Fruit fly (Drosophila melanogaster) whole organism, embryonic: Measurements from ENCODE around the gene lwr.

Source experiments
- ATbp ChIP-seq: fragments of 200-800 bp; sonication (Bioruptor generic); optimal IDR thresholded peaks from 2 replicates; lab custom pipeline; 2017; ENCODE audit warnings: missing biosample characterization, mild to moderate bottlenecking, missing genetic modification characterization, missing genetic modification reagents
- Blimp-1 ChIP-seq: fragments of 200-800 bp; sonication (Bioruptor generic); optimal IDR thresholded peaks from 3 replicates; lab custom pipeline; 2018; ENCODE audit warnings: missing biosample characterization, missing genetic modification characterization, mild to moderate bottlenecking, moderate library complexity, missing genetic modification reagents
- CG10209 ChIP-seq: fragments of 200-800 bp; sonication (Bioruptor generic); optimal IDR thresholded peaks from 3 replicates; lab custom pipeline; 2017; ENCODE audit warnings: missing biosample characterization, mild to moderate bottlenecking, missing genetic modification characterization, missing genetic modification reagents
- CG10959 ChIP-seq: fragments of 200-800 bp; sonication (Bioruptor generic); IDR thresholded peaks from 2 replicates; pipeline ENCODE4 v1.3.6; 2022; ENCODE audit warnings: missing biosample characterization, missing genetic modification characterization
- CG12299 ChIP-seq: fragments of 200-800 bp; sonication (Bioruptor generic); optimal IDR thresholded peaks from 2 replicates; lab custom pipeline; 2018; ENCODE audit warnings: missing biosample characterization, mild to moderate bottlenecking, missing genetic modification characterization
- CG1233 ChIP-seq: fragments of 200-800 bp; sonication (Bioruptor generic); optimal IDR thresholded peaks from 4 replicates; lab custom pipeline; 2018; ENCODE audit warnings: missing biosample characterization, mild to moderate bottlenecking, missing genetic modification characterization
- CG13287 ChIP-seq: fragments of 200-800 bp; sonication (Bioruptor generic); IDR thresholded peaks from 2 replicates; pipeline ENCODE4 v1.3.6; 2022; ENCODE audit warnings: missing biosample characterization, missing genetic modification characterization; ENCODE audit not compliant: partially characterized antibody
- CG14710 ChIP-seq: fragments of 200-800 bp; sonication (Bioruptor generic); optimal IDR thresholded peaks from 3 replicates; lab custom pipeline; 2019; ENCODE audit warnings: missing biosample characterization, mild to moderate bottlenecking, missing genetic modification characterization, moderate library complexity
- CG15479 ChIP-seq: fragments of 200-800 bp; sonication (Bioruptor generic); optimal IDR thresholded peaks from 3 replicates; lab custom pipeline; 2019; ENCODE audit warnings: missing biosample characterization, mild to moderate bottlenecking, missing genetic modification characterization, moderate library complexity
- CG1647 ChIP-seq: fragments of 200-800 bp; sonication (Bioruptor generic); optimal IDR thresholded peaks from 3 replicates; lab custom pipeline; 2016; ENCODE audit warnings: missing biosample characterization, missing genetic modification characterization
- CG16863 ChIP-seq: fragments of 200-800 bp; sonication (Bioruptor generic); optimal IDR thresholded peaks from 3 replicates; lab custom pipeline; 2016; ENCODE audit warnings: missing biosample characterization, missing genetic modification characterization
- CG18011 ChIP-seq: fragments of 200-800 bp; sonication (Bioruptor generic); optimal IDR thresholded peaks from 2 replicates; lab custom pipeline; 2017; ENCODE audit warnings: missing biosample characterization, missing genetic modification characterization, mild to moderate bottlenecking, moderate library complexity, missing genotype
- CG31441 ChIP-seq: fragments of 200-800 bp; sonication (Bioruptor generic); IDR thresholded peaks from 2 replicates; pipeline ENCODE4 v1.3.6; 2022; ENCODE audit warnings: missing biosample characterization, missing genetic modification characterization
- CG4282 ChIP-seq: fragments of 200-800 bp; sonication (Bioruptor generic); optimal IDR thresholded peaks from 2 replicates; lab custom pipeline; 2016; ENCODE audit warnings: missing biosample characterization, missing genetic modification characterization
- CG4360 ChIP-seq: fragments of 200-800 bp; sonication (Bioruptor generic); IDR thresholded peaks from 2 replicates; pipeline ENCODE4 v1.3.6; 2022; ENCODE audit warnings: missing biosample characterization, missing genetic modification characterization
- CG4617 ChIP-seq: fragments of 200-800 bp; sonication (Bioruptor generic); optimal IDR thresholded peaks from 3 replicates; lab custom pipeline; 2016; ENCODE audit warnings: missing biosample characterization, missing genetic modification characterization, borderline replicate concordance
- CG4820 ChIP-seq: fragments of 200-800 bp; sonication (Bioruptor generic); optimal IDR thresholded peaks from 3 replicates; lab custom pipeline; 2016; ENCODE audit warnings: missing biosample characterization, missing genetic modification characterization
- CG6654 ChIP-seq: fragments of 200-800 bp; sonication (Bioruptor generic); optimal IDR thresholded peaks from 2 replicates; lab custom pipeline; 2017; ENCODE audit warnings: missing biosample characterization, mild to moderate bottlenecking, missing genetic modification characterization
- CG6791 ChIP-seq: fragments of 200-800 bp; sonication (Bioruptor generic); IDR thresholded peaks from 3 replicates; pipeline ENCODE4 v1.3.6; 2022; ENCODE audit warnings: missing biosample characterization, missing genetic modification characterization; ENCODE audit not compliant: partially characterized antibody
- CG8290 ChIP-seq, 3 experiments: fragments of 200-800 bp; sonication (Bioruptor generic); optimal IDR thresholded peaks; 2 replicates each; lab custom pipeline; 2016 to 2019; ENCODE audit warnings: missing biosample characterization in 3 of 3, missing genetic modification characterization in 3 of 3, mild to moderate bottlenecking in 2 of 3, moderate library complexity in 1 of 3
- D ChIP-seq, 2 experiments: fragments of 200-800 bp in 1 of 2; fragments of >200 bp in 1 of 2; sonication (Bioruptor generic) in 1 of 2; optimal IDR thresholded peaks; 2 replicates in 1 of 2; 3 replicates in 1 of 2; lab custom pipeline; 2017; ENCODE audit warnings: mild to moderate bottlenecking in 1 of 2, missing biosample characterization in 1 of 2, missing genetic modification characterization in 1 of 2, missing genetic modification reagents in 1 of 2
- Dbx ChIP-seq: fragments of 200-800 bp; sonication (Bioruptor generic); IDR thresholded peaks from 3 replicates; pipeline ENCODE4 v1.3.6; 2022; ENCODE audit warnings: missing biosample characterization, missing genetic modification characterization
- Dfd ChIP-seq, 2 experiments: fragments of >200 bp; optimal IDR thresholded peaks; 2 replicates each; lab custom pipeline; 2017; ENCODE audit warnings: missing biosample characterization in 2 of 2, missing genetic modification characterization in 2 of 2
- Dip2 ChIP-seq: fragments of 200-800 bp; sonication (Bioruptor generic); IDR thresholded peaks from 2 replicates; pipeline ENCODE4 v1.3.6; 2022; ENCODE audit warnings: missing biosample characterization, missing genetic modification characterization
- Fer1 ChIP-seq: fragments of 200-800 bp; sonication (Bioruptor generic); optimal IDR thresholded peaks from 2 replicates; lab custom pipeline; 2017; ENCODE audit warnings: missing biosample characterization, mild to moderate bottlenecking, missing genetic modification characterization
- HmgZ ChIP-seq: fragments of 200-800 bp; sonication (Bioruptor generic); optimal IDR thresholded peaks from 2 replicates; lab custom pipeline; 2018; ENCODE audit warnings: missing biosample characterization, mild to moderate bottlenecking, missing genetic modification characterization
- PHDP ChIP-seq: fragments of 200-800 bp; sonication (Bioruptor generic); optimal IDR thresholded peaks from 3 replicates; lab custom pipeline; 2018; ENCODE audit warnings: missing biosample characterization, mild to moderate bottlenecking, missing genetic modification characterization, moderate library complexity
- Scr ChIP-seq: fragments of 200-800 bp; sonication (Bioruptor generic); IDR thresholded peaks from 2 replicates; pipeline ENCODE4 v1.3.6; 2022; ENCODE audit warnings: missing biosample characterization, missing genetic modification characterization; ENCODE audit not compliant: partially characterized antibody
- Side ChIP-seq: fragments of 200-800 bp; sonication (Bioruptor generic); optimal IDR thresholded peaks from 2 replicates; lab custom pipeline; 2016; ENCODE audit warnings: missing biosample characterization, missing genetic modification characterization
- Sry-δ ChIP-seq: fragments of 200-800 bp; sonication (Bioruptor generic); optimal IDR thresholded peaks from 2 replicates; lab custom pipeline; 2016; ENCODE audit warnings: missing biosample characterization, missing genetic modification characterization
- TFAM ChIP-seq: fragments of 200-800 bp; sonication (Bioruptor generic); optimal IDR thresholded peaks from 2 replicates; lab custom pipeline; 2017; ENCODE audit warnings: missing biosample characterization, missing genetic modification characterization, inconsistent platforms
- abd-A ChIP-seq: fragments of 200-800 bp; sonication (Bioruptor generic); optimal IDR thresholded peaks from 3 replicates; lab custom pipeline; 2019; ENCODE audit warnings: missing biosample characterization, mild to moderate bottlenecking, missing genetic modification characterization, moderate library complexity
- ara ChIP-seq: fragments of 200-800 bp; sonication (Bioruptor generic); IDR thresholded peaks from 2 replicates; pipeline ENCODE4 v1.3.6; 2022; ENCODE audit warnings: missing biosample characterization, missing genetic modification characterization
- bowl ChIP-seq: fragments of 200-800 bp; sonication (Bioruptor generic); IDR thresholded peaks from 2 replicates; pipeline ENCODE4 v1.3.6; 2022; ENCODE audit warnings: missing biosample characterization, missing genetic modification characterization
- exex ChIP-seq: fragments of 200-800 bp; sonication (Bioruptor generic); optimal IDR thresholded peaks from 4 replicates; lab custom pipeline; 2018; ENCODE audit warnings: missing biosample characterization, mild to moderate bottlenecking, missing genetic modification characterization, moderate library complexity
- fd96Cb ChIP-seq: fragments of 200-800 bp; sonication (Bioruptor generic); optimal IDR thresholded peaks from 2 replicates; lab custom pipeline; 2018; ENCODE audit warnings: missing biosample characterization, mild to moderate bottlenecking, missing genetic modification characterization, moderate library complexity
- gfzf ChIP-seq: fragments of 200-800 bp; sonication (Bioruptor generic); optimal IDR thresholded peaks from 2 replicates; lab custom pipeline; 2016; ENCODE audit warnings: missing biosample characterization, mild to moderate bottlenecking, missing genetic modification characterization, moderate library complexity
- hbn ChIP-seq: fragments of 200-800 bp; sonication (Bioruptor generic); IDR thresholded peaks from 2 replicates; pipeline ENCODE4 v1.3.6; 2022; ENCODE audit warnings: missing biosample characterization, missing genetic modification characterization; ENCODE audit not compliant: partially characterized antibody
- ind ChIP-seq: fragments of 200-800 bp; sonication (Bioruptor generic); optimal IDR thresholded peaks from 3 replicates; lab custom pipeline; 2016; ENCODE audit warnings: missing biosample characterization, missing genetic modification characterization
- otp ChIP-seq: fragments of 200-800 bp; sonication (Bioruptor generic); IDR thresholded peaks from 3 replicates; pipeline ENCODE4, ENCODE4 v1.3.6; 2022; ENCODE audit warnings: missing biosample characterization, missing genetic modification characterization
- pho ChIP-seq: fragments of 200-800 bp; sonication (Bioruptor generic); optimal IDR thresholded peaks from 2 replicates; lab custom pipeline; 2016; ENCODE audit warnings: missing biosample characterization, missing genetic modification characterization
- run ChIP-seq: fragments of 200-800 bp; sonication (Bioruptor generic); optimal IDR thresholded peaks from 3 replicates; lab custom pipeline; 2018; ENCODE audit warnings: missing biosample characterization, mild to moderate bottlenecking, missing genetic modification characterization
- schlank ChIP-seq: fragments of 200-800 bp; sonication (Bioruptor generic); optimal IDR thresholded peaks from 2 replicates; lab custom pipeline; 2018; ENCODE audit warnings: missing biosample characterization, mild to moderate bottlenecking, missing genetic modification characterization
- tap ChIP-seq: fragments of 200-800 bp; optimal IDR thresholded peaks from 3 replicates; lab custom pipeline; 2019; ENCODE audit warnings: missing biosample characterization, mild to moderate bottlenecking, missing genetic modification characterization, moderate library complexity
- tna ChIP-seq: fragments of 200-800 bp; sonication (Bioruptor generic); IDR thresholded peaks from 2 replicates; pipeline ENCODE4 v1.3.6; 2022; ENCODE audit warnings: missing biosample characterization, missing genetic modification characterization; ENCODE audit not compliant: partially characterized antibody
- unc-4 ChIP-seq: fragments of 200-800 bp; sonication (Bioruptor generic); IDR thresholded peaks from 2 replicates; pipeline ENCODE4 v1.3.6; 2022; ENCODE audit warnings: missing biosample characterization, missing genetic modification characterization; ENCODE audit not compliant: partially characterized antibody
- usp ChIP-seq: fragments of >200 bp; optimal IDR thresholded peaks from 2 replicates; lab custom pipeline; 2017; ENCODE audit warnings: missing biosample characterization, missing genetic modification characterization
- vvl ChIP-seq: fragments of 200-800 bp; sonication (Bioruptor generic); IDR thresholded peaks from 2 replicates; pipeline ENCODE4 v1.3.6; 2022; ENCODE audit warnings: missing biosample characterization, missing genetic modification characterization

lwr gene

dm6 chr2L:540572-541210 lies 1.7 kb downstream of the lwr start (continued):
- TF ChIP-seq CG8290 (GFP tag; optimal IDR thresholded peaks at IDR 0.05; lab: Kevin White, UChicago) = peak; percentile 92
- peak; percentile 76 to 92 for TF ChIP-seq CG8290 (tag; optimal IDR thresholded peaks at IDR 0.05; lab: Kevin White, UChicago)
- TF ChIP-seq CG13287 (GFP tag; lab: Robert Waterston, UW) = peak; percentile 74
- peak; percentile 80 for TF ChIP-seq gfzf
- TF ChIP-seq CG12299 = peak; percentile 46
- TF ChIP-seq HmgZ = peak; percentile 54
- TF ChIP-seq Dip2 = no peak
- no peak for TF ChIP-seq TFAM (GFP tag; lab: Kevin White, UChicago)
- TF ChIP-seq CG4360 (GFP tag; lab: Robert Waterston, UW) = no peak
- TF ChIP-seq vvl (GFP tag; lab: Robert Waterston, UW) = peak; percentile 82
- TF ChIP-seq unc-4 = peak; percentile 69
- no peak for TF ChIP-seq exex (tag; lab: Kevin White, UChicago)
- peak; percentile 6 for TF ChIP-seq Fer1 (GFP tag; lab: Kevin White, UChicago)
- TF ChIP-seq Dfd (GFP tag; optimal IDR thresholded peaks at IDR 0.05; lab: Kevin White, UChicago) = no peak
- no peak for TF ChIP-seq CG1647 (GFP tag; lab: Kevin White, UChicago)
- no peak for TF ChIP-seq bowl (GFP tag; lab: Robert Waterston, UW)
- TF ChIP-seq Side (GFP tag; lab: Kevin White, UChicago) = no peak
- TF ChIP-seq tna = 0 out of 2 replicates have a peak, but pooled peaks have one; percentile 56
- no peak for TF ChIP-seq CG18011 (GFP tag; lab: Kevin White, UChicago)
- peak; percentile 35 for TF ChIP-seq PHDP (tag; lab: Kevin White, UChicago)
- peak; percentile 57 for TF ChIP-seq CG14710
- peak; percentile 23 for TF ChIP-seq tap (tag; lab: Kevin White, UChicago)
- no peak for TF ChIP-seq Blimp-1 (GFP tag; lab: Kevin White, UChicago)
- peak; percentile 63 for TF ChIP-seq Scr (GFP tag; lab: Robert Waterston, UW)
- TF ChIP-seq usp = no peak
- TF ChIP-seq D (optimal IDR thresholded peaks at IDR 0.05; lab: Kevin White, UChicago) = peak; percentile 70
- no peak for TF ChIP-seq D (GFP tag; optimal IDR thresholded peaks at IDR 0.05; lab: Kevin White, UChicago)
- peak; percentile 21 for TF ChIP-seq CG1233 (GFP tag; lab: Kevin White, UChicago)
- no peak for TF ChIP-seq schlank (tag; lab: Kevin White, UChicago)
- TF ChIP-seq otp = no peak; the same call in 2 of the 3 replicates
- peak; percentile 54 for TF ChIP-seq hbn
- TF ChIP-seq pho (GFP tag; lab: Kevin White, UChicago) = peak; percentile 54
- no peak for TF ChIP-seq CG31441 (GFP tag; lab: Robert Waterston, UW)
- TF ChIP-seq CG15479 = no peak
- TF ChIP-seq CG6791 (GFP tag; lab: Robert Waterston, UW) = peak; percentile 71
- no peak for TF ChIP-seq fd96Cb (tag; lab: Kevin White, UChicago)
- TF ChIP-seq CG10209 = no peak
- TF ChIP-seq CG16863 (GFP tag; lab: Kevin White, UChicago) = no peak
- peak; percentile 95 for TF ChIP-seq abd-A
- peak; percentile 45 for TF ChIP-seq run (tag; lab: Kevin White, UChicago)
- no peak for TF ChIP-seq CG6654 (GFP tag; lab: Kevin White, UChicago)
- no peak for TF ChIP-seq ind (GFP tag; lab: Kevin White, UChicago)
- TF ChIP-seq CG4282 (GFP tag; lab: Kevin White, UChicago) = no peak
- TF ChIP-seq Sry-δ (GFP tag; lab: Kevin White, UChicago) = peak; percentile 35
- TF ChIP-seq Dbx (GFP tag; lab: Robert Waterston, UW) = no peak
- no peak for TF ChIP-seq ara (GFP tag; lab: Robert Waterston, UW)
- TF ChIP-seq ATbp (GFP tag; lab: Kevin White, UChicago) = no peak
- no peak for TF ChIP-seq CG10959 (GFP tag; lab: Robert Waterston, UW)
- TF ChIP-seq CG4617 (GFP tag; lab: Kevin White, UChicago) = no peak
- no peak for TF ChIP-seq CG4820 (GFP tag; lab: Kevin White, UChicago)
